Fruit fly (Drosophila melanogaster) whole organism, embryonic: Measurements from ENCODE around the gene CG14383.
A peak's percentile ranks its signal among the peaks of the same experiment; 100 is the strongest.

Experiments
- CG10267 ChIP-seq: fragments of 200-800 bp; sonication (Bioruptor generic); optimal IDR thresholded peaks from 2 replicates; lab custom pipeline; 2018; ENCODE audit warnings: missing biosample characterization, mild to moderate bottlenecking, missing genetic modification characterization, moderate library complexity
- CG10959 ChIP-seq: fragments of 200-800 bp; sonication (Bioruptor generic); IDR thresholded peaks from 2 replicates; pipeline ENCODE4 v1.3.6; 2022; ENCODE audit warnings: missing biosample characterization, missing genetic modification characterization
- CG15514 ChIP-seq: fragments of 200-800 bp; sonication (Bioruptor generic); optimal IDR thresholded peaks from 3 replicates; lab custom pipeline; 2017; ENCODE audit warnings: missing biosample characterization, missing genetic modification characterization, mild to moderate bottlenecking, moderate library complexity, missing genetic modification reagents
- CG1792 ChIP-seq: fragments of 200-800 bp; sonication (Bioruptor generic); optimal IDR thresholded peaks from 2 replicates; lab custom pipeline; 2016; ENCODE audit warnings: missing biosample characterization, missing genetic modification characterization
- CG3995 ChIP-seq: fragments of 200-800 bp; sonication (Bioruptor generic); optimal IDR thresholded peaks from 3 replicates; lab custom pipeline; 2016; ENCODE audit warnings: missing biosample characterization, missing genetic modification characterization
- CG4282 ChIP-seq: fragments of 200-800 bp; sonication (Bioruptor generic); optimal IDR thresholded peaks from 2 replicates; lab custom pipeline; 2016; ENCODE audit warnings: missing biosample characterization, missing genetic modification characterization
- CG4424 ChIP-seq: fragments of 200-800 bp; sonication (Bioruptor generic); optimal IDR thresholded peaks from 3 replicates; lab custom pipeline; 2016; ENCODE audit warnings: missing biosample characterization, missing genetic modification characterization
- CG5953 ChIP-seq: fragments of 200-800 bp; sonication (Bioruptor generic); IDR thresholded peaks from 2 replicates; pipeline ENCODE4 v1.3.6; 2022; ENCODE audit warnings: missing biosample characterization, missing genetic modification characterization
- CG6689 ChIP-seq: fragments of 200-800 bp; sonication (Bioruptor generic); IDR thresholded peaks from 2 replicates; pipeline ENCODE4 v1.3.6; 2022; ENCODE audit warnings: missing biosample characterization, missing genetic modification characterization
- CG7357 ChIP-seq: fragments of 200-800 bp; sonication (Bioruptor generic); IDR thresholded peaks from 3 replicates; pipeline ENCODE4 v1.3.6; 2022; ENCODE audit warnings: missing biosample characterization, missing genetic modification characterization
- Elba2 ChIP-seq: fragments of 200-800 bp; sonication (Bioruptor generic); optimal IDR thresholded peaks from 3 replicates; lab custom pipeline; 2016; ENCODE audit warnings: missing biosample characterization, missing genetic modification characterization
- H2.0 ChIP-seq: fragments of 200-800 bp; sonication (Bioruptor generic); IDR thresholded peaks from 2 replicates; pipeline ENCODE4 v1.3.6; 2022; ENCODE audit warnings: missing biosample characterization, missing genetic modification characterization
- NfI ChIP-seq: fragments of 200-800 bp; sonication (Bioruptor generic); optimal IDR thresholded peaks from 3 replicates; lab custom pipeline; 2018; ENCODE audit warnings: missing biosample characterization, mild to moderate bottlenecking, missing genetic modification characterization, moderate library complexity
- Usf ChIP-seq: fragments of 200-800 bp; sonication (Bioruptor generic); optimal IDR thresholded peaks from 2 replicates; lab custom pipeline; 2017; ENCODE audit warnings: missing genotype, missing biosample characterization, missing genetic modification characterization
- az2 ChIP-seq: fragments of 200-800 bp; sonication (Bioruptor generic); optimal IDR thresholded peaks from 3 replicates; lab custom pipeline; 2016; ENCODE audit warnings: missing biosample characterization, missing genetic modification characterization
- chif ChIP-seq, 2 experiments: fragments of 200-800 bp; sonication (Bioruptor generic); optimal IDR thresholded peaks; 3 replicates each; lab custom pipeline; 2016; ENCODE audit warnings: missing biosample characterization in 2 of 2, missing genetic modification characterization in 2 of 2
- crol ChIP-seq: fragments of 200-800 bp; sonication (Bioruptor generic); IDR thresholded peaks from 2 replicates; pipeline ENCODE4 v1.3.6; 2022; ENCODE audit warnings: missing biosample characterization, missing genetic modification characterization
- cwo ChIP-seq: fragments of 200-800 bp; sonication (Bioruptor generic); optimal IDR thresholded peaks from 3 replicates; lab custom pipeline; 2017; ENCODE audit warnings: missing biosample characterization, missing genetic modification characterization, mild to moderate bottlenecking, moderate library complexity, missing genetic modification reagents
- dimm ChIP-seq: fragments of 200-800 bp; sonication (Bioruptor generic); IDR thresholded peaks from 2 replicates; pipeline ENCODE4 v1.3.6; 2022; ENCODE audit warnings: missing biosample characterization, missing genetic modification characterization
- dmrt99B ChIP-seq: fragments of 200-800 bp; sonication (Bioruptor generic); optimal IDR thresholded peaks from 2 replicates; lab custom pipeline; 2018; ENCODE audit warnings: missing biosample characterization, mild to moderate bottlenecking, missing genetic modification characterization, moderate library complexity
- fru ChIP-seq: fragments of >200 bp; optimal IDR thresholded peaks from 2 replicates; lab custom pipeline; 2017
- gem ChIP-seq: fragments of 200-800 bp; sonication (Bioruptor generic); optimal IDR thresholded peaks from 2 replicates; lab custom pipeline; 2019; ENCODE audit warnings: missing biosample characterization, mild to moderate bottlenecking, missing genetic modification characterization, moderate library complexity
- inv ChIP-seq: fragments of 200-800 bp; sonication (Bioruptor generic); IDR thresholded peaks from 2 replicates; pipeline ENCODE4 v1.3.6; 2022; ENCODE audit warnings: missing biosample characterization, missing genetic modification characterization; ENCODE audit not compliant: partially characterized antibody
- org-1 ChIP-seq: fragments of 200-800 bp; sonication (Bioruptor generic); optimal IDR thresholded peaks from 2 replicates; lab custom pipeline; 2017; ENCODE audit warnings: missing biosample characterization, missing genetic modification characterization
- prd ChIP-seq, 3 experiments: fragments of >200 bp in 2 of 3; fragments of 200-800 bp in 1 of 3; sonication (Bioruptor generic) in 1 of 3; optimal IDR thresholded peaks in 2 of 3; IDR thresholded peaks in 1 of 3; 2 replicates in 2 of 3; 3 replicates in 1 of 3; pipeline versions ENCODE4 v1.3.6 to Lab custom; 2017 to 2022; ENCODE audit warnings: missing biosample characterization in 1 of 3, missing genetic modification characterization in 1 of 3
- row ChIP-seq: fragments of 200-800 bp; sonication (Bioruptor generic); IDR thresholded peaks from 3 replicates; pipeline ENCODE4 v1.3.6; 2022; ENCODE audit warnings: missing biosample characterization, missing genetic modification characterization
- sens ChIP-seq: fragments of 200-800 bp; sonication (Bioruptor generic); peaks from one replicate; lab custom pipeline; 2016; ENCODE audit warnings: missing biosample characterization, missing genetic modification characterization
- twi ChIP-seq: fragments of 200-800 bp; optimal IDR thresholded peaks from 2 replicates; lab custom pipeline; 2019; ENCODE audit warnings: missing biosample characterization, mild to moderate bottlenecking, missing genetic modification characterization, moderate library complexity

The CG14383 gene

DNA sequence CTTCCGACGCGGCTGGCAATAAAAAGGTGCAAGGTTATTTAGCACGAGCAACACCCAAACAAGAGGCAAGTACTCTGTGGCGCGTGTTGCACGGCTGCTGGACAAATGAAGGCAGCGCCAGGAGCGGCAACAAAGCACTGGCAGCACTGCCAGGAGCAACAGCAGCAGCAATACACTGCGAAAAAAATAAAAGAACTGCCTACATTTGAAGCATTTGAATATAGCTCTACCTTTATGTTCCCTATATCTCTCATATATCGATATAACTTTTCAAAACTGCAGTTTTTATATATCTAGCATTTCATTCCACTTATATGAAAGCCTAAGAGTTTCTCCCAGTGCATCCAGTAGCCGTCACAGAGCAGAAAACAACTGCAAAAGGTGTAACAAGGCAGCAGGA lies 30.9 kb downstream of the CG14383 start:
- TF ChIP-seq CG1792 (no peak), sens (GFP tag; lab: Kevin White, UChicago) (peak; percentile 47), CG10959 (no peak), CG4282 (GFP tag; lab: Kevin White, UChicago) (no peak), org-1 (no peak), CG4424 (no peak), NfI (GFP tag; lab: Kevin White, UChicago) (no peak), CG6689 (GFP tag; lab: Robert Waterston, UW) (0 out of 2 replicates have a peak, but pooled peaks have one; percentile 13), prd (optimal IDR thresholded peaks at IDR 0.05; lab: Kevin White, UChicago) (no peak), prd (GFP tag; IDR thresholded peaks at IDR 0.05; lab: Robert Waterston, UW) (peak; percentile 42; the same call in 1 of the 3 replicates), dimm (GFP tag; lab: Robert Waterston, UW) (no peak), chif (GFP tag; optimal IDR thresholded peaks at IDR 0.05; lab: Kevin White, UChicago) (peak in 1 of 2 experiments; percentile 3), crol (GFP tag; lab: Robert Waterston, UW) (no peak), CG3995 (GFP tag; lab: Kevin White, UChicago) (no peak), cwo (GFP tag; lab: Kevin White, UChicago) (no peak), gem (tag; lab: Kevin White, UChicago) (peak; percentile 2), CG7357 (GFP tag; lab: Robert Waterston, UW) (no peak), H2.0 (no peak), CG15514 (GFP tag; lab: Kevin White, UChicago) (no peak), az2 (no peak), inv (GFP tag; lab: Robert Waterston, UW) (no peak), CG5953 (GFP tag; lab: Robert Waterston, UW) (no peak), row (GFP tag; lab: Robert Waterston, UW) (0 out of 3 replicates have a peak, but pooled peaks have one; percentile 13), Elba2 (no peak), twi (tag; lab: Kevin White, UChicago) (no peak), fru (lab: Kevin White, UChicago) (no peak), CG10267 (tag; lab: Kevin White, UChicago) (no peak), dmrt99B (tag; lab: Kevin White, UChicago) (no peak), Usf (GFP tag; lab: Kevin White, UChicago) (no peak)
